Fruit fly (Drosophila melanogaster) whole organism, embryonic: Measurements from ENCODE around the gene Sry-alpha.
A peak's percentile ranks its signal among the peaks of the same experiment; 100 is the strongest.

Experiments used
- Asciz ChIP-seq: fragments of 200-800 bp; sonication (Bioruptor generic); optimal IDR thresholded peaks from 2 replicates; lab custom pipeline; 2017; ENCODE audit warnings: missing biosample characterization, mild to moderate bottlenecking, missing genetic modification characterization, missing genetic modification reagents
- Awh ChIP-seq: fragments of 200-800 bp; sonication (Bioruptor generic); IDR thresholded peaks from 2 replicates; pipeline ENCODE4, ENCODE4 v1.3.6; 2022; ENCODE audit warnings: missing biosample characterization, missing genetic modification characterization
- BtbVII ChIP-seq: fragments of 200-800 bp; sonication (Bioruptor generic); optimal IDR thresholded peaks from 3 replicates; lab custom pipeline; 2017; ENCODE audit warnings: missing biosample characterization, mild to moderate bottlenecking, missing genetic modification characterization
- CG10366 ChIP-seq: fragments of 200-800 bp; sonication (Bioruptor generic); IDR thresholded peaks from 2 replicates; pipeline ENCODE4 v1.3.6; 2022; ENCODE audit warnings: missing biosample characterization, missing genetic modification characterization
- CG10431 ChIP-seq: fragments of 200-800 bp; sonication (Bioruptor generic); optimal IDR thresholded peaks from 3 replicates; lab custom pipeline; 2018; ENCODE audit warnings: missing biosample characterization, mild to moderate bottlenecking, missing genetic modification characterization
- CG10654 ChIP-seq: fragments of 200-800 bp; sonication (Bioruptor generic); optimal IDR thresholded peaks from 2 replicates; lab custom pipeline; 2016; ENCODE audit warnings: missing biosample characterization, missing genetic modification characterization
- CG10959 ChIP-seq: fragments of 200-800 bp; sonication (Bioruptor generic); IDR thresholded peaks from 2 replicates; pipeline ENCODE4 v1.3.6; 2022; ENCODE audit warnings: missing biosample characterization, missing genetic modification characterization
- CG11247 ChIP-seq: fragments of 200-800 bp; sonication (Bioruptor generic); IDR thresholded peaks from 2 replicates; pipeline ENCODE4 v1.3.6; 2022; ENCODE audit warnings: missing biosample characterization, missing genetic modification characterization
- CG11695 ChIP-seq: fragments of 200-800 bp; sonication (Bioruptor generic); IDR thresholded peaks from 3 replicates; pipeline ENCODE4 v1.3.6; 2022; ENCODE audit warnings: missing biosample characterization, missing genetic modification characterization
- CG12391 ChIP-seq: fragments of 200-800 bp; sonication (Bioruptor generic); optimal IDR thresholded peaks from 3 replicates; lab custom pipeline; 2018; ENCODE audit warnings: missing biosample characterization, mild to moderate bottlenecking, missing genetic modification characterization, moderate library complexity
- CG15269 ChIP-seq: fragments of 200-800 bp; sonication (Bioruptor generic); optimal IDR thresholded peaks from 2 replicates; lab custom pipeline; 2018; ENCODE audit warnings: missing biosample characterization, mild to moderate bottlenecking, missing genetic modification characterization, moderate library complexity
- CG16779 ChIP-seq: fragments of 200-800 bp; sonication (Bioruptor generic); IDR thresholded peaks from 2 replicates; pipeline ENCODE4 v1.3.6; 2022; ENCODE audit warnings: missing biosample characterization, missing genetic modification characterization
- CG17385 ChIP-seq: fragments of 200-800 bp; sonication (Bioruptor generic); optimal IDR thresholded peaks from 3 replicates; lab custom pipeline; 2018; ENCODE audit warnings: missing biosample characterization, mild to moderate bottlenecking, missing genetic modification characterization
- CG33557 ChIP-seq: fragments of 200-800 bp; sonication (Bioruptor generic); optimal IDR thresholded peaks from 2 replicates; lab custom pipeline; 2019; ENCODE audit warnings: missing biosample characterization, mild to moderate bottlenecking, missing genetic modification characterization, moderate library complexity
- CG34422 ChIP-seq: fragments of 200-800 bp; sonication (Bioruptor generic); IDR thresholded peaks from 3 replicates; pipeline ENCODE4 v1.3.6; 2022; ENCODE audit warnings: missing biosample characterization, missing genetic modification characterization
- CG3838 ChIP-seq: fragments of 200-800 bp; sonication (Bioruptor generic); optimal IDR thresholded peaks from 3 replicates; lab custom pipeline; 2016; ENCODE audit warnings: missing biosample characterization, missing genetic modification characterization
- CG4617 ChIP-seq: fragments of 200-800 bp; sonication (Bioruptor generic); optimal IDR thresholded peaks from 3 replicates; lab custom pipeline; 2016; ENCODE audit warnings: missing biosample characterization, missing genetic modification characterization, borderline replicate concordance
- CG6175 ChIP-seq: fragments of 200-800 bp; sonication (Bioruptor generic); IDR thresholded peaks from 3 replicates; pipeline ENCODE4 v1.3.6; 2022; ENCODE audit warnings: missing biosample characterization, missing genetic modification characterization
- CG6683 ChIP-seq: fragments of 200-800 bp; sonication (Bioruptor generic); optimal IDR thresholded peaks from 2 replicates; lab custom pipeline; 2017; ENCODE audit warnings: missing biosample characterization, mild to moderate bottlenecking, missing genetic modification characterization, missing genetic modification reagents
- CG6689 ChIP-seq: fragments of 200-800 bp; sonication (Bioruptor generic); IDR thresholded peaks from 2 replicates; pipeline ENCODE4 v1.3.6; 2022; ENCODE audit warnings: missing biosample characterization, missing genetic modification characterization
- CG6791 ChIP-seq: fragments of 200-800 bp; sonication (Bioruptor generic); IDR thresholded peaks from 3 replicates; pipeline ENCODE4 v1.3.6; 2022; ENCODE audit warnings: missing biosample characterization, missing genetic modification characterization; ENCODE audit not compliant: partially characterized antibody
- CG7271 ChIP-seq: fragments of 200-800 bp; sonication (Bioruptor generic); optimal IDR thresholded peaks from 2 replicates; lab custom pipeline; 2018; ENCODE audit warnings: missing biosample characterization, mild to moderate bottlenecking, missing genetic modification characterization, moderate library complexity
- CG9609 ChIP-seq: fragments of 200-800 bp; sonication (Bioruptor generic); optimal IDR thresholded peaks from 3 replicates; lab custom pipeline; 2016; ENCODE audit warnings: missing biosample characterization, missing genetic modification characterization
- CG9797 ChIP-seq: fragments of 200-800 bp; sonication (Bioruptor generic); optimal IDR thresholded peaks from 3 replicates; lab custom pipeline; 2018; ENCODE audit warnings: missing biosample characterization, mild to moderate bottlenecking, missing genetic modification characterization
- Dad ChIP-seq: fragments of 200-800 bp; sonication (Bioruptor generic); optimal IDR thresholded peaks from 3 replicates; lab custom pipeline; 2016; ENCODE audit warnings: missing biosample characterization, missing genetic modification characterization
- Doc2 ChIP-seq: fragments of 200-800 bp; sonication (Bioruptor generic); IDR thresholded peaks from 2 replicates; pipeline ENCODE4 v1.3.6; 2022; ENCODE audit warnings: missing biosample characterization, missing genetic modification characterization
- Elba2 ChIP-seq: fragments of 200-800 bp; sonication (Bioruptor generic); optimal IDR thresholded peaks from 3 replicates; lab custom pipeline; 2016; ENCODE audit warnings: missing biosample characterization, missing genetic modification characterization
- Gsc ChIP-seq: fragments of 200-800 bp; sonication (Bioruptor generic); IDR thresholded peaks from 2 replicates; pipeline ENCODE4 v1.3.6; 2022; ENCODE audit warnings: missing biosample characterization, missing genetic modification characterization
- Hmx ChIP-seq: fragments of 200-800 bp; sonication (Bioruptor generic); optimal IDR thresholded peaks from 2 replicates; lab custom pipeline; 2016; ENCODE audit warnings: missing biosample characterization, missing genetic modification characterization
- Med ChIP-seq: fragments of 200-800 bp; sonication (Bioruptor generic); peaks from one replicate; lab custom pipeline; 2016; ENCODE audit warnings: missing biosample characterization, missing genetic modification characterization, mild to moderate bottlenecking, inconsistent platforms, moderate library complexity
- Xrp1 ChIP-seq: fragments of 200-800 bp; sonication (Bioruptor generic); IDR thresholded peaks from 2 replicates; pipeline ENCODE4 v1.3.6; 2022; ENCODE audit warnings: missing biosample characterization, missing genetic modification characterization
- aop ChIP-seq: fragments of 200-800 bp; sonication (Bioruptor generic); IDR thresholded peaks from 2 replicates; pipeline ENCODE4 v1.3.6; 2022; ENCODE audit warnings: missing biosample characterization, missing genetic modification characterization
- ato ChIP-seq: fragments of 200-800 bp; sonication (Bioruptor generic); IDR thresholded peaks from 2 replicates; pipeline ENCODE4 v1.3.6; 2022; ENCODE audit warnings: missing biosample characterization, missing genetic modification characterization; ENCODE audit not compliant: partially characterized antibody
- btn ChIP-seq: fragments of 200-800 bp; sonication (Bioruptor generic); optimal IDR thresholded peaks from 2 replicates; lab custom pipeline; 2016; ENCODE audit warnings: missing biosample characterization, missing genetic modification characterization
- cad ChIP-seq: fragments of >200 bp; optimal IDR thresholded peaks from 2 replicates; lab custom pipeline; 2017; ENCODE audit warnings: missing biosample characterization, missing genetic modification characterization
- cas ChIP-seq: fragments of 200-800 bp; sonication (Bioruptor generic); IDR thresholded peaks from 2 replicates; pipeline ENCODE4 v1.3.6; 2022; ENCODE audit warnings: missing biosample characterization, missing genetic modification characterization
- cwo ChIP-seq: fragments of 200-800 bp; sonication (Bioruptor generic); optimal IDR thresholded peaks from 3 replicates; lab custom pipeline; 2017; ENCODE audit warnings: missing biosample characterization, missing genetic modification characterization, mild to moderate bottlenecking, moderate library complexity, missing genetic modification reagents
- esg ChIP-seq: fragments of 200-800 bp; sonication (Bioruptor generic); conservative IDR thresholded peaks from 2 replicates; pipeline ENCODE4 v1.3.6; 2022; ENCODE audit warnings: missing biosample characterization, missing genetic modification characterization
- fd102C ChIP-seq: fragments of 200-800 bp; sonication (Bioruptor generic); optimal IDR thresholded peaks from 2 replicates; lab custom pipeline; 2018; ENCODE audit warnings: missing biosample characterization, mild to moderate bottlenecking, missing genetic modification characterization, moderate library complexity
- gem ChIP-seq: fragments of 200-800 bp; sonication (Bioruptor generic); optimal IDR thresholded peaks from 2 replicates; lab custom pipeline; 2019; ENCODE audit warnings: missing biosample characterization, mild to moderate bottlenecking, missing genetic modification characterization, moderate library complexity
- gt ChIP-seq: fragments of 200-800 bp; sonication (Bioruptor generic); IDR thresholded peaks from 2 replicates; pipeline ENCODE4 v1.3.6; 2022; ENCODE audit warnings: missing biosample characterization, missing genetic modification characterization
- her ChIP-seq: fragments of 200-800 bp; sonication (Bioruptor generic); optimal IDR thresholded peaks from 2 replicates; lab custom pipeline; 2016; ENCODE audit warnings: missing biosample characterization, missing genetic modification characterization
- jigr1 ChIP-seq: fragments of 200-800 bp; sonication (Bioruptor generic); IDR thresholded peaks from 3 replicates; pipeline ENCODE4 v1.3.6; 2022; ENCODE audit warnings: missing biosample characterization, missing genetic modification characterization
- nom ChIP-seq: fragments of 200-800 bp; sonication (Bioruptor generic); optimal IDR thresholded peaks from 2 replicates; lab custom pipeline; 2017; ENCODE audit warnings: missing biosample characterization, missing genetic modification characterization, mild to moderate bottlenecking, moderate library complexity, missing genetic modification reagents
- org-1 ChIP-seq: fragments of 200-800 bp; sonication (Bioruptor generic); optimal IDR thresholded peaks from 2 replicates; lab custom pipeline; 2017; ENCODE audit warnings: missing biosample characterization, missing genetic modification characterization
- p53 ChIP-seq: fragments of 200-800 bp; sonication (Bioruptor generic); optimal IDR thresholded peaks from 2 replicates; lab custom pipeline; 2016; ENCODE audit warnings: missing biosample characterization, missing genetic modification characterization
- phol ChIP-seq: fragments of 200-800 bp; sonication (Bioruptor generic); optimal IDR thresholded peaks from 3 replicates; lab custom pipeline; 2018; ENCODE audit warnings: missing biosample characterization, mild to moderate bottlenecking, missing genetic modification characterization, moderate library complexity
- psq ChIP-seq: fragments of 200-800 bp; sonication (Bioruptor generic); optimal IDR thresholded peaks from 2 replicates; lab custom pipeline; 2017; ENCODE audit warnings: missing biosample characterization, missing genetic modification characterization
- ro ChIP-seq: fragments of 200-800 bp; sonication (Bioruptor generic); IDR thresholded peaks from 2 replicates; pipeline ENCODE4 v1.3.6; 2022; ENCODE audit warnings: missing biosample characterization, missing genetic modification characterization
- salm ChIP-seq: fragments of 200-800 bp; sonication (Bioruptor generic); optimal IDR thresholded peaks from 2 replicates; lab custom pipeline; 2018; ENCODE audit warnings: missing biosample characterization, mild to moderate bottlenecking, missing genetic modification characterization

Sry-alpha gene

DNA sequence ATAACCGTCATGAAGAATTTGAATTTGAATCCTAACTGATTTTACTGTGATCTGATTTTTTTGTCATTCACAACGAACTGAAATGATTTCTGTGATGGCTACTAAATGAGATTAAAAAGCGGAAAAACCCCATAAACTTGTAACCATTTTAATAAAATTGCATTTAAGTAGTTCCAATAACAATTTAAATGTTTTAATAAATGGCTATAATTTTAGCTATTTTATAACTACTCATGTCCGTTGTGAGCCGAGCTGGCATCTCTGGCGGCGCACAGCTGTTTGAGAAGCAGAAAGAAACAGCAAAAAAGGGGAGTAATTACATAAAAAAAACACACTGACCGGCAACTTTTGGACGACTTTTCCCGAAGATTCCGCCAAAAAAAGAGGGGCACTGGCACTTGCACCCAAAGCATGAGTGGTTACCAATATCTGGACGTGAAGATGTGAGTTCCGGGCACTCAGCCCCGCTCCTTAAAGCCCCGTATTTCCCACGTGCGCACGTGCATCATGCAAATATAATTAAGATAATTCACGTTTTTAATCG is 17.1 kb downstream of the Sry-alpha start, which contains the start of the genes CG7950 and Rpp14a (continued):
- TF ChIP-seq psq (peak; percentile 21), Asciz (peak; percentile 28), CG10654 (GFP tag; lab: Kevin White, UChicago) (peak; percentile 67), her (peak; percentile 64), Xrp1 (GFP tag; lab: Robert Waterston, UW) (peak; percentile 86), ato (GFP tag; lab: Robert Waterston, UW) (no peak), Gsc (GFP tag; lab: Robert Waterston, UW) (no peak; the same call in 1 of the 2 replicates), Doc2 (GFP tag; lab: Robert Waterston, UW) (no peak), ro (GFP tag; lab: Robert Waterston, UW) (no peak), CG10959 (GFP tag; lab: Robert Waterston, UW) (peak; percentile 41; the same call in 1 of the 2 replicates), gem (peak; percentile 88), btn (GFP tag; lab: Kevin White, UChicago) (peak; percentile 61), Hmx (GFP tag; lab: Kevin White, UChicago) (peak; percentile 67), CG16779 (GFP tag; lab: Robert Waterston, UW) (peak; percentile 62), CG4617 (peak; percentile 36), CG3838 (peak; percentile 58), CG9797 (GFP tag; lab: Kevin White, UChicago) (peak; percentile 11), Awh (peak; percentile 37; the same call in 1 of the 2 replicates), CG11695 (GFP tag; lab: Robert Waterston, UW) (peak; percentile 61; the same call in 2 of the 3 replicates), cad (no peak), CG6683 (GFP tag; lab: Kevin White, UChicago) (no peak), CG10366 (GFP tag; lab: Robert Waterston, UW) (peak; percentile 84), Med (GFP tag; lab: Kevin White, UChicago) (peak; percentile 97), salm (tag; lab: Kevin White, UChicago) (peak; percentile 34), CG9609 (GFP tag; lab: Kevin White, UChicago) (peak; percentile 76), CG33557 (GFP tag; lab: Kevin White, UChicago) (peak; percentile 53), Elba2 (GFP tag; lab: Kevin White, UChicago) (peak; percentile 8), CG17385 (GFP tag; lab: Kevin White, UChicago) (peak; percentile 70), CG12391 (peak; percentile 90), fd102C (GFP tag; lab: Kevin White, UChicago) (peak; percentile 7), phol (peak; percentile 83), CG6175 (GFP tag; lab: Robert Waterston, UW) (no peak), nom (GFP tag; lab: Kevin White, UChicago) (peak; percentile 75), CG6791 (GFP tag; lab: Robert Waterston, UW) (no peak), cwo (GFP tag; lab: Kevin White, UChicago) (peak; percentile 66), CG11247 (GFP tag; lab: Robert Waterston, UW) (peak; percentile 58), aop (no peak), CG34422 (GFP tag; lab: Robert Waterston, UW) (peak; percentile 85; the same call in 2 of the 3 replicates), CG15269 (tag; lab: Kevin White, UChicago) (peak; percentile 83), gt (GFP tag; lab: Robert Waterston, UW) (no peak), CG10431 (GFP tag; lab: Kevin White, UChicago) (peak; percentile 22), org-1 (GFP tag; lab: Kevin White, UChicago) (peak; percentile 35), esg (GFP tag; lab: Robert Waterston, UW) (peak; percentile 79), jigr1 (GFP tag; lab: Robert Waterston, UW) (no peak), CG7271 (tag; lab: Kevin White, UChicago) (no peak), p53 (GFP tag; lab: Kevin White, UChicago) (no peak), cas (GFP tag; lab: Robert Waterston, UW) (peak; percentile 33; the same call in 1 of the 2 replicates), CG6689 (GFP tag; lab: Robert Waterston, UW) (peak; percentile 70), Dad (GFP tag; lab: Kevin White, UChicago) (peak; percentile 62), BtbVII (GFP tag; lab: Kevin White, UChicago) (peak; percentile 39)
